Fruit fly (Drosophila melanogaster): ENCODE measurements around the gene CG33687.

- TF ChIP-seq CG17806 (tag; optimal IDR thresholded peaks at IDR 0.05): no peak
- no peak for TF ChIP-seq CG9948 (tag; optimal IDR thresholded peaks at IDR 0.05)
- no peak for TF ChIP-seq gl (tag; optimal IDR thresholded peaks at IDR 0.05)
- no peak for TF ChIP-seq CG13204 (GFP tag; optimal IDR thresholded peaks at IDR 0.05)
- TF ChIP-seq rn (GFP tag; IDR thresholded peaks at IDR 0.05): no peak
- no peak for TF ChIP-seq CG15710 (tag; optimal IDR thresholded peaks at IDR 0.05)
- TF ChIP-seq Ets98B (GFP tag; IDR thresholded peaks at IDR 0.05): no peak
- TF ChIP-seq CG34367 (tag; optimal IDR thresholded peaks at IDR 0.05): no peak
- no peak for TF ChIP-seq Pif1A (GFP tag; optimal IDR thresholded peaks at IDR 0.05)
- TF ChIP-seq D1 (tag; optimal IDR thresholded peaks at IDR 0.05): no peak
- TF ChIP-seq Snoo (tag; optimal IDR thresholded peaks at IDR 0.05): no peak
- TF ChIP-seq fd96Ca (GFP tag; IDR thresholded peaks at IDR 0.05): no peak
- TF ChIP-seq CG4496 (GFP tag; IDR thresholded peaks at IDR 0.05): no peak
Measured at dm6 chr3L:16215816-16216215, 18.1 kb downstream of the CG33687 start.

Measured in whole organism, pupa.